Fruit fly (Drosophila melanogaster): ENCODE measurements around the gene Lcp65Ag3.

DNA sequence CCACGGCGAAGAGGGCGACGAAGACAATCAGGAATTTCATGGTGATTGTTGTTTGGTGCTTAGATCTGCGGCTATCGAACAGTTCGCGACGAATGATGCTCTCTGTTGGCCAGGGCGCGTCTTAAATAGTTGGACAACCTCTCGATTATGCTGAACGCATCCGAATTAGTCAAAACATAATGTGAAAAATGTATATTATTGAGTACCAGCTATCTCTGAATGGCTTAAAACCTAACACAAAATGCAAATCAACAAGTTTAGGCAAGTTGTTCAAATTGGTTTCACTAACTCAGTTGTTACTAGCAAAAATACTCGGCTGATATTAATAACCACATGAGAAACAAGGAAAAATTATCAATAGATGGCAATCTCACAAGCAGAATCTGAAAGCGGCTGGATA is 4.4 kb upstream of the Lcp65Ag3 start, which contains the start of gene Lcp65Ag1:
- TF ChIP-seq Myc (optimal IDR thresholded peaks at IDR 0.05), result no peak
- TF ChIP-seq psq (optimal IDR thresholded peaks at IDR 0.05), result no peak
- no peak for TF ChIP-seq insv (optimal IDR thresholded peaks at IDR 0.05)
- TF ChIP-seq h (optimal IDR thresholded peaks at IDR 0.05), result no peak
